Worm (Caenorhabditis elegans) whole organism, midembryonic: Measurements from ENCODE around the gene srh-89.

Source experiments
- flt-1 ChIP-seq: fragments of 200-800 bp; sonication (Bioruptor generic); IDR thresholded peaks from 2 replicates; pipeline ENCODE4 v1.3.6; 2022; ENCODE audit warnings: missing genetic modification characterization, missing compliant biosample characterization
- tab-1 ChIP-seq: fragments of 200-800 bp; sonication (Bioruptor generic); IDR thresholded peaks from 2 replicates; pipeline ENCODE4 v1.3.6; 2022; ENCODE audit warnings: missing genetic modification characterization, missing compliant biosample characterization
- ztf-23 ChIP-seq: fragments of 200-800 bp; sonication (Bioruptor generic); IDR thresholded peaks from 2 replicates; pipeline ENCODE4 v1.3.6; 2022; ENCODE audit warnings: missing genetic modification reagents, missing genetic modification characterization, missing compliant biosample characterization

DNA sequence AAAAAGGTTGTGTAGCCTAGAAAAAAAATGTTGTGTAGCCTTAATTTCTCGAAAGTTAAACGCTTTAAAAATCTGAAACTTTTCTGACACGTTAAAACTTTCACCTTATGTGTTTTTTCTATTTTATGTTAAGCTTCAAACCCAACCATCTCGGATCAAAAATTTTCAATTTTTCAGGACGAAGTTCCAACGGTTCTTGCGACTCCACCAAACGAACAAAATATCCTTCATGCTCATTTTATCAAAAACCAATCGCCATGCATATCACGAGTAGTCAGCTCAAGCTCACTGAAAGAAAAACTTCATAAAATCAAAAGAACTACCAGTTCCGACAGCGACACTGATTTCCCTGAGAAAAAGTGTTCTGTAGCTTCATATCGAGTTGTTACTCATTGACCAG lies 28.1 kb downstream of the srh-89 start:
- TF ChIP-seq ztf-23 (no peak), flt-1 (GFP tag; lab: Robert Waterston, UW) (no peak), tab-1 (GFP tag; lab: Robert Waterston, UW) (no peak)
